Worm (Caenorhabditis elegans) whole organism, midembryonic: ENCODE results near the gene snap-29.

Experiments used
- flt-1 ChIP-seq: fragments of 200-800 bp; sonication (Bioruptor generic); IDR thresholded peaks from 2 replicates; pipeline ENCODE4 v1.3.6; 2022; ENCODE audit warnings: missing genetic modification characterization, missing compliant biosample characterization
- klf-2 ChIP-seq: fragments of 200-800 bp; sonication (Bioruptor generic); conservative IDR thresholded peaks from 2 replicates; pipeline ENCODE4 v1.3.6; 2022; ENCODE audit warnings: missing genetic modification reagents, missing genetic modification characterization, missing compliant biosample characterization
- ztf-29 ChIP-seq: fragments of 200-800 bp; sonication (Bioruptor generic); IDR thresholded peaks from 2 replicates; pipeline ENCODE4 v1.3.6; 2022; ENCODE audit warnings: missing genetic modification reagents, missing genetic modification characterization, missing compliant biosample characterization

ce11 chrIII:8807246-8807645 is 31.2 kb downstream of the snap-29 start, which contains the start of gene F54F2.7:
- no peak for TF ChIP-seq ztf-29 (GFP tag; lab: Robert Waterston, UW)
- no peak for TF ChIP-seq flt-1 (GFP tag; lab: Robert Waterston, UW)
- no peak for TF ChIP-seq klf-2 (GFP tag; lab: Robert Waterston, UW)
